Worm (Caenorhabditis elegans): Measurements from ENCODE around the gene Y39E4B.10.

DNA sequence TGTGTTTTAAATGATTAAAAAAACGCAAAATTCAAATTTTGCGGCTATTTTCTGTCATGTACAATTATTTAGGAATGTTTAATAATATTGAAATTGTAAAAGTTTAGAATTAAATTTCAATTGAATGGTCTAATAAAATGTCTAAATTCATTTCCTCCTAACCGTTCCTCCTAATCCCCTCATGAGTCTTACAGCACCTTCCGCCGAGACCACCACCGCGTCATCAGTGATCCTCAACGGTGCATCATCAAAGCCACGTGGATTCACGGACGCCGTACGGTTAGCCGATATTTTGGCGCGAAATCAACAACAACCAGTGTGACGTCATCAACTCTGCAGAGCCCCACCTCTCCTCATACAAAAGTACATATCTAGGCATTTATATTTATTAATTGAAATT lies 34.2 kb downstream of the Y39E4B.10 start:
- TF ChIP-seq nhr-28 (tag; optimal IDR thresholded peaks at IDR 0.05) (no peak), daf-12 (tag; optimal IDR thresholded peaks at IDR 0.05) (no peak), lin-29 (GFP tag; IDR thresholded peaks at IDR 0.05) (no peak), nhr-76 (tag; optimal IDR thresholded peaks at IDR 0.05) (no peak), pqm-1 (tag; optimal IDR thresholded peaks at IDR 0.05) (no peak), ceh-20 (GFP tag; IDR thresholded peaks at IDR 0.05) (no peak), mdl-1 (tag; optimal IDR thresholded peaks at IDR 0.05) (no peak), aly-2 (tag; optimal IDR thresholded peaks at IDR 0.05) (no peak), tag-97 (GFP tag; IDR thresholded peaks at IDR 0.05) (no peak), daf-8 (GFP tag; IDR thresholded peaks at IDR 0.05) (no peak), ceh-82 (tag; optimal IDR thresholded peaks at IDR 0.05) (no peak), snpc-4 (tag; optimal IDR thresholded peaks at IDR 0.05) (no peak), mdt-29 (GFP tag; IDR thresholded peaks at IDR 0.05) (no peak), skn-1 (tag; optimal IDR thresholded peaks at IDR 0.05) (no peak)
